Worm (Caenorhabditis elegans): ENCODE data around the gene Y62F5A.10.

The Y62F5A.10 gene

ce11 chrII:11486698-11487234 is 34.6 kb upstream of the Y62F5A.10 start, which contains the start of gene ttr-18:
Gene ttr-18, minus strand, starts transcription at chrII:11486748.
- TF ChIP-seq nhr-12 (tag; optimal IDR thresholded peaks at IDR 0.05) (no peak), flh-1 (GFP tag; optimal IDR thresholded peaks at IDR 0.05) (no peak), nhr-76 (tag; optimal IDR thresholded peaks at IDR 0.05) (no peak), unc-62 (GFP tag; optimal IDR thresholded peaks at IDR 0.05) (no peak), mab-5 (tag; optimal IDR thresholded peaks at IDR 0.05) (no peak)

ce11 chrII:11487999-11488398 is 33.4 kb upstream of the Y62F5A.10 start, which contains the start of gene B0334.13:
Gene B0334.13, plus strand, starts transcription at chrII:11488299.
- TF ChIP-seq mls-2 (tag; optimal IDR thresholded peaks at IDR 0.05) (no peak), cnd-1 (tag; optimal IDR thresholded peaks at IDR 0.05) (no peak), nhr-76 (tag; optimal IDR thresholded peaks at IDR 0.05) (no peak), lin-32 (GFP tag; optimal IDR thresholded peaks at IDR 0.05) (no peak), lsy-2 (tag; optimal IDR thresholded peaks at IDR 0.05) (no peak), ces-1 (GFP tag; optimal IDR thresholded peaks at IDR 0.05) (no peak), drap-1 (GFP tag; optimal IDR thresholded peaks at IDR 0.05) (no peak), zip-8 (tag; optimal IDR thresholded peaks at IDR 0.05) (no peak), unc-39 (tag; optimal IDR thresholded peaks at IDR 0.05) (no peak), M03D4.4 (tag; optimal IDR thresholded peaks at IDR 0.05) (no peak), unc-120 (tag; optimal IDR thresholded peaks at IDR 0.05; ENCODE audit: poor library complexity, severe bottlenecking) (no peak), ceh-83 (GFP tag; optimal IDR thresholded peaks at IDR 0.05) (no peak), elt-3 (tag; optimal IDR thresholded peaks at IDR 0.05) (no peak), nhr-12 (tag; optimal IDR thresholded peaks at IDR 0.05) (no peak)

- TF ChIP-seq ceh-39 (tag; optimal IDR thresholded peaks at IDR 0.05) (no peak), tbx-8 (GFP tag; optimal IDR thresholded peaks at IDR 0.05) (no peak), nhr-28 (tag; optimal IDR thresholded peaks at IDR 0.05) (no peak), unc-39 (tag; optimal IDR thresholded peaks at IDR 0.05) (no peak), hlh-1 (tag; optimal IDR thresholded peaks at IDR 0.05) (no peak), nhr-76 (tag; optimal IDR thresholded peaks at IDR 0.05) (no peak), cnd-1 (tag; optimal IDR thresholded peaks at IDR 0.05) (no peak), lsy-2 (tag; optimal IDR thresholded peaks at IDR 0.05) (no peak), ceh-43 (GFP tag; optimal IDR thresholded peaks at IDR 0.05) (no peak), lin-32 (GFP tag; optimal IDR thresholded peaks at IDR 0.05) (no peak), drap-1 (GFP tag; optimal IDR thresholded peaks at IDR 0.05) (no peak), nhr-237 (tag; optimal IDR thresholded peaks at IDR 0.05) (no peak), ces-1 (GFP tag; optimal IDR thresholded peaks at IDR 0.05) (no peak), mls-2 (tag; optimal IDR thresholded peaks at IDR 0.05) (no peak), elt-3 (tag; optimal IDR thresholded peaks at IDR 0.05) (no peak)
These were observed 28.6 kb upstream of the Y62F5A.10 start, which contains the start of gene hacl-1 for ce11 chrII:11492843-11493242. Gene hacl-1, minus strand, starts transcription at chrII:11492963.

- TF ChIP-seq ces-1 (GFP tag; optimal IDR thresholded peaks at IDR 0.05) (peak; percentile 94), nhr-12 (tag; optimal IDR thresholded peaks at IDR 0.05) (no peak), lsy-2 (tag; optimal IDR thresholded peaks at IDR 0.05) (peak; percentile 91), lin-32 (GFP tag; optimal IDR thresholded peaks at IDR 0.05) (no peak), tbx-8 (GFP tag; optimal IDR thresholded peaks at IDR 0.05) (no peak), elt-1 (tag; optimal IDR thresholded peaks at IDR 0.05; ENCODE audit: borderline replicate concordance, insufficient read depth) (no peak), sem-2 (GFP tag; optimal IDR thresholded peaks at IDR 0.05) (no peak), ztf-11 (tag; optimal IDR thresholded peaks at IDR 0.05) (no peak), ceh-39 (tag; optimal IDR thresholded peaks at IDR 0.05) (no peak), unc-120 (tag; optimal IDR thresholded peaks at IDR 0.05; ENCODE audit: poor library complexity, severe bottlenecking) (no peak), ceh-83 (GFP tag; optimal IDR thresholded peaks at IDR 0.05) (no peak)
These were observed 26.1 kb upstream of the Y62F5A.10 start, which contains the start of the genes ooc-3 and B0334.4 for ce11 chrII:11495307-11495706. Gene ooc-3, minus strand, starts transcription at chrII:11495321. Gene B0334.4, plus strand, starts transcription at chrII:11495692.

ce11 chrII:11495806-11496205 is 25.6 kb upstream of the Y62F5A.10 start:
- TF ChIP-seq sem-2 (GFP tag; optimal IDR thresholded peaks at IDR 0.05): no peak
- no peak for TF ChIP-seq ztf-11 (tag; optimal IDR thresholded peaks at IDR 0.05)
- TF ChIP-seq mab-5 (tag; optimal IDR thresholded peaks at IDR 0.05): no peak
- no peak for TF ChIP-seq cnd-1 (tag; optimal IDR thresholded peaks at IDR 0.05)
- TF ChIP-seq nhr-2 (tag; optimal IDR thresholded peaks at IDR 0.05): no peak
- TF ChIP-seq elt-3 (tag; optimal IDR thresholded peaks at IDR 0.05): no peak
- no peak for TF ChIP-seq ceh-83 (GFP tag; optimal IDR thresholded peaks at IDR 0.05)

ce11 chrII:11496767-11497166 is 24.6 kb upstream of the Y62F5A.10 start, which contains the start of gene emc-5:
Gene emc-5, plus strand, starts transcription at chrII:11496780.
- TF ChIP-seq nhr-28 (tag; optimal IDR thresholded peaks at IDR 0.05) (no peak), tbx-8 (GFP tag; optimal IDR thresholded peaks at IDR 0.05) (no peak), ces-1 (GFP tag; optimal IDR thresholded peaks at IDR 0.05) (no peak), lsy-2 (tag; optimal IDR thresholded peaks at IDR 0.05) (no peak), unc-62 (GFP tag; optimal IDR thresholded peaks at IDR 0.05) (peak; percentile 49), hlh-1 (tag; optimal IDR thresholded peaks at IDR 0.05) (peak; percentile 66), unc-120 (tag; optimal IDR thresholded peaks at IDR 0.05; ENCODE audit: poor library complexity, severe bottlenecking) (peak; percentile 57)

All from whole organism, mixed stage, embryonic.